Fruit fly (Drosophila melanogaster) whole organism, prepupa: ENCODE measurements around the gene ase.

ENCODE experiments used
- CG10631 ChIP-seq: fragments of 200-800 bp; sonication (Bioruptor generic); optimal IDR thresholded peaks from 2 replicates; lab custom pipeline; 2016; ENCODE audit warnings: missing biosample characterization, missing genetic modification characterization
- CG10669 ChIP-seq: fragments of 200-800 bp; sonication (Bioruptor generic); optimal IDR thresholded peaks from 3 replicates; lab custom pipeline; 2018; ENCODE audit warnings: missing biosample characterization, mild to moderate bottlenecking, missing genetic modification characterization, moderate library complexity
- CG11294 ChIP-seq: fragments of 200-800 bp; sonication (Bioruptor generic); IDR thresholded peaks from 2 replicates; pipeline ENCODE4 v1.3.6; 2022; ENCODE audit warnings: missing biosample characterization, missing genetic modification characterization
- CG11762 ChIP-seq: fragments of 200-800 bp; sonication (Bioruptor generic); optimal IDR thresholded peaks from 3 replicates; lab custom pipeline; 2016; ENCODE audit warnings: missing biosample characterization, missing genetic modification characterization; ENCODE audit not compliant: insufficient read depth
- CG15336 ChIP-seq: fragments of 200-800 bp; sonication (Bioruptor generic); IDR thresholded peaks from 2 replicates; pipeline ENCODE4 v1.3.6; 2022; ENCODE audit warnings: missing biosample characterization, missing genetic modification characterization
- CG1621 ChIP-seq: fragments of 200-800 bp; sonication (Bioruptor generic); optimal IDR thresholded peaks from 3 replicates; lab custom pipeline; 2018; ENCODE audit warnings: missing biosample characterization, mild to moderate bottlenecking, missing genetic modification characterization
- CG16779 ChIP-seq: fragments of 200-800 bp; sonication (Bioruptor generic); optimal IDR thresholded peaks from 3 replicates; lab custom pipeline; 2017; ENCODE audit warnings: missing biosample characterization, mild to moderate bottlenecking, missing genetic modification characterization
- CG3032 ChIP-seq: fragments of 200-800 bp; optimal IDR thresholded peaks from 2 replicates; lab custom pipeline; 2019; ENCODE audit warnings: missing biosample characterization, mild to moderate bottlenecking, missing genetic modification characterization, moderate library complexity
- CG31627 ChIP-seq: fragments of 200-800 bp; sonication (Bioruptor generic); optimal IDR thresholded peaks from 3 replicates; lab custom pipeline; 2016; ENCODE audit warnings: missing biosample characterization, missing genetic modification characterization
- CG32006 ChIP-seq: fragments of 200-800 bp; sonication (Bioruptor generic); optimal IDR thresholded peaks from 3 replicates; lab custom pipeline; 2017; ENCODE audit warnings: missing biosample characterization, mild to moderate bottlenecking, missing genetic modification characterization
- CG34406 ChIP-seq: fragments of 200-800 bp; sonication (Bioruptor generic); optimal IDR thresholded peaks from 3 replicates; lab custom pipeline; 2016; ENCODE audit warnings: missing biosample characterization, missing genetic modification characterization
- CG3919 ChIP-seq: fragments of 200-800 bp; sonication (Bioruptor generic); optimal IDR thresholded peaks from 3 replicates; lab custom pipeline; 2016; ENCODE audit warnings: missing biosample characterization, missing genetic modification characterization
- CG6163 ChIP-seq: fragments of 200-800 bp; sonication (Bioruptor generic); IDR thresholded peaks from 3 replicates; pipeline ENCODE4 v1.3.6; 2022; ENCODE audit warnings: missing biosample characterization, missing genetic modification characterization
- CG6276 ChIP-seq: fragments of 200-800 bp; sonication (Bioruptor generic); optimal IDR thresholded peaks from 2 replicates; lab custom pipeline; 2017; ENCODE audit warnings: missing biosample characterization, mild to moderate bottlenecking, missing genetic modification characterization
- CG6792 ChIP-seq: fragments of 200-800 bp; sonication (Bioruptor generic); optimal IDR thresholded peaks from 3 replicates; lab custom pipeline; 2016; ENCODE audit warnings: missing biosample characterization, missing genetic modification characterization
- CG6808 ChIP-seq: fragments of 200-800 bp; sonication (Bioruptor generic); optimal IDR thresholded peaks from 3 replicates; lab custom pipeline; 2017; ENCODE audit warnings: missing biosample characterization, missing genetic modification characterization, mild to moderate bottlenecking, moderate library complexity, missing genetic modification reagents
- CG6854 ChIP-seq: fragments of 200-800 bp; sonication (Bioruptor generic); optimal IDR thresholded peaks from 2 replicates; lab custom pipeline; 2017; ENCODE audit warnings: missing biosample characterization, mild to moderate bottlenecking, missing genetic modification characterization
- CG7368 ChIP-seq: fragments of 200-800 bp; sonication (Bioruptor generic); optimal IDR thresholded peaks from 3 replicates; lab custom pipeline; 2016; ENCODE audit warnings: missing biosample characterization, missing genetic modification characterization
- CG8319 ChIP-seq: fragments of 200-800 bp; sonication (Bioruptor generic); optimal IDR thresholded peaks from 3 replicates; lab custom pipeline; 2016; ENCODE audit warnings: missing biosample characterization, missing genetic modification characterization
- CG8632 ChIP-seq: fragments of 200-800 bp; sonication (Bioruptor generic); optimal IDR thresholded peaks from 3 replicates; lab custom pipeline; 2016; ENCODE audit warnings: missing biosample characterization, missing genetic modification characterization
- CG9139 ChIP-seq: fragments of 200-800 bp; sonication (Bioruptor generic); optimal IDR thresholded peaks from 3 replicates; lab custom pipeline; 2017; ENCODE audit warnings: missing biosample characterization, mild to moderate bottlenecking, missing genetic modification characterization
- Eip75B ChIP-seq: fragments of 200-800 bp; sonication (Bioruptor generic); optimal IDR thresholded peaks from 3 replicates; lab custom pipeline; 2016; ENCODE audit warnings: missing biosample characterization, missing genetic modification characterization
- Eip78C ChIP-seq: fragments of 200-800 bp; sonication (Bioruptor generic); peaks from one replicate; lab custom pipeline; 2016; ENCODE audit warnings: missing biosample characterization, missing genetic modification characterization
- Eip93F ChIP-seq: fragments of 200-800 bp; sonication (Bioruptor generic); optimal IDR thresholded peaks from 2 replicates; lab custom pipeline; 2016; ENCODE audit warnings: missing biosample characterization, mild to moderate bottlenecking, missing genetic modification characterization
- Ets21C ChIP-seq: fragments of 200-800 bp; sonication (Bioruptor generic); optimal IDR thresholded peaks from 3 replicates; lab custom pipeline; 2016; ENCODE audit warnings: missing biosample characterization, missing genetic modification characterization
- Gug ChIP-seq: fragments of 200-800 bp; sonication (Bioruptor generic); IDR thresholded peaks from 2 replicates; pipeline ENCODE4 v1.3.6; 2022; ENCODE audit warnings: missing biosample characterization, missing genetic modification characterization
- Hr38 ChIP-seq: sonication (Bioruptor generic); optimal IDR thresholded peaks from 2 replicates; lab custom pipeline; 2016; ENCODE audit warnings: missing biosample characterization, missing genetic modification characterization
- Hr39 ChIP-seq: fragments of 200-800 bp; sonication (Bioruptor generic); optimal IDR thresholded peaks from 2 replicates; lab custom pipeline; 2016; ENCODE audit warnings: missing biosample characterization, missing genetic modification characterization
- Hr4 ChIP-seq: fragments of 200-800 bp; sonication (Bioruptor generic); optimal IDR thresholded peaks from 3 replicates; lab custom pipeline; 2016; ENCODE audit warnings: missing biosample characterization, missing genetic modification characterization
- OdsH ChIP-seq: fragments of 200-800 bp; sonication (Bioruptor generic); optimal IDR thresholded peaks from 3 replicates; lab custom pipeline; 2016; ENCODE audit warnings: missing biosample characterization, missing genetic modification characterization
- Smox ChIP-seq: fragments of 200-800 bp; sonication (Bioruptor generic); optimal IDR thresholded peaks from 3 replicates; lab custom pipeline; 2016; ENCODE audit warnings: missing biosample characterization, missing genetic modification characterization
- Sox102F ChIP-seq: fragments of 200-800 bp; sonication (Bioruptor generic); optimal IDR thresholded peaks from 2 replicates; lab custom pipeline; 2016; ENCODE audit warnings: missing biosample characterization, mild to moderate bottlenecking, missing genetic modification characterization
- Sox14 ChIP-seq: fragments of 200-800 bp; sonication (Bioruptor generic); optimal IDR thresholded peaks from 3 replicates; lab custom pipeline; 2016; ENCODE audit warnings: missing biosample characterization, missing genetic modification characterization
- Sox15 ChIP-seq: fragments of 200-800 bp; sonication (Bioruptor generic); optimal IDR thresholded peaks from 3 replicates; lab custom pipeline; 2016; ENCODE audit warnings: missing biosample characterization, missing genetic modification characterization
- achi ChIP-seq: fragments of 200-800 bp; sonication (Bioruptor generic); optimal IDR thresholded peaks from 3 replicates; lab custom pipeline; 2016; ENCODE audit warnings: missing biosample characterization, missing genetic modification characterization
- acj6 ChIP-seq: fragments of 200-800 bp; sonication (Bioruptor generic); optimal IDR thresholded peaks from 3 replicates; lab custom pipeline; 2016; ENCODE audit warnings: missing biosample characterization, missing genetic modification characterization
- cyc ChIP-seq: fragments of 200-800 bp; sonication (Bioruptor generic); optimal IDR thresholded peaks from 3 replicates; lab custom pipeline; 2016; ENCODE audit warnings: missing biosample characterization, missing genetic modification characterization
- dac ChIP-seq: fragments of 200-800 bp; sonication (Bioruptor generic); optimal IDR thresholded peaks from 2 replicates; lab custom pipeline; 2017; ENCODE audit warnings: missing biosample characterization, mild to moderate bottlenecking, missing genetic modification characterization
- dsx ChIP-seq: fragments of 200-800 bp; optimal IDR thresholded peaks from 3 replicates; lab custom pipeline; 2019; ENCODE audit warnings: missing biosample characterization, mild to moderate bottlenecking, missing genetic modification characterization, moderate library complexity; ENCODE audit not compliant: poor library complexity, severe bottlenecking
- eg ChIP-seq: fragments of 200-800 bp; sonication (Bioruptor generic); IDR thresholded peaks from 3 replicates; pipeline ENCODE4 v1.3.6; 2022; ENCODE audit warnings: missing biosample characterization, missing genetic modification characterization
- esn ChIP-seq: fragments of 200-800 bp; sonication (Bioruptor generic); optimal IDR thresholded peaks from 2 replicates; lab custom pipeline; 2016; ENCODE audit warnings: missing biosample characterization, mild to moderate bottlenecking, missing genetic modification characterization, moderate library complexity
- fd59A ChIP-seq: fragments of 200-800 bp; sonication (Bioruptor generic); optimal IDR thresholded peaks from 2 replicates; lab custom pipeline; 2017; ENCODE audit warnings: missing biosample characterization, mild to moderate bottlenecking, missing genetic modification characterization, missing genetic modification reagents
- fd85E ChIP-seq: fragments of 200-800 bp; sonication (Bioruptor generic); optimal IDR thresholded peaks from 3 replicates; lab custom pipeline; 2016; ENCODE audit warnings: missing biosample characterization, missing genetic modification characterization
- fkh ChIP-seq: fragments of 200-800 bp; sonication (Bioruptor generic); optimal IDR thresholded peaks from 3 replicates; lab custom pipeline; 2017; ENCODE audit warnings: missing biosample characterization, mild to moderate bottlenecking, missing genetic modification characterization, moderate library complexity
- lz ChIP-seq: fragments of 200-800 bp; sonication (Bioruptor generic); optimal IDR thresholded peaks from 3 replicates; lab custom pipeline; 2016; ENCODE audit warnings: missing biosample characterization, missing genetic modification characterization
- pdm3 ChIP-seq: fragments of 200-800 bp; sonication (Bioruptor generic); optimal IDR thresholded peaks from 3 replicates; lab custom pipeline; 2016; ENCODE audit warnings: missing biosample characterization, missing genetic modification characterization
- salr ChIP-seq, 2 experiments: fragments of 200-800 bp; sonication (Bioruptor generic); optimal IDR thresholded peaks; 3 replicates each; lab custom pipeline; 2016 to 2018; ENCODE audit warnings: missing biosample characterization in 2 of 2, missing genetic modification characterization in 2 of 2, mild to moderate bottlenecking in 1 of 2
- spab ChIP-seq: fragments of 200-800 bp; sonication (Bioruptor generic); optimal IDR thresholded peaks from 2 replicates; lab custom pipeline; 2017; ENCODE audit warnings: missing biosample characterization, mild to moderate bottlenecking, missing genetic modification characterization, missing genetic modification reagents
- ss ChIP-seq, 2 experiments: fragments of 200-800 bp; sonication (Bioruptor generic); optimal IDR thresholded peaks; 2 replicates in 1 of 2; 3 replicates in 1 of 2; lab custom pipeline; 2017 to 2018; ENCODE audit warnings: mild to moderate bottlenecking in 2 of 2, missing biosample characterization in 2 of 2, missing genetic modification characterization in 2 of 2, moderate library complexity in 1 of 2
- svp ChIP-seq: fragments of 200-800 bp; sonication (Bioruptor generic); peaks from one replicate; lab custom pipeline; 2016; ENCODE audit warnings: missing biosample characterization, missing genetic modification characterization
- topi ChIP-seq: fragments of 200-800 bp; sonication (Bioruptor generic); optimal IDR thresholded peaks from 3 replicates; lab custom pipeline; 2016; ENCODE audit warnings: missing biosample characterization, missing genetic modification characterization
- vri ChIP-seq: fragments of 200-800 bp; sonication (Bioruptor generic); optimal IDR thresholded peaks from 3 replicates; lab custom pipeline; 2016; ENCODE audit warnings: missing biosample characterization, mild to moderate bottlenecking, missing genetic modification characterization

ase gene

DNA sequence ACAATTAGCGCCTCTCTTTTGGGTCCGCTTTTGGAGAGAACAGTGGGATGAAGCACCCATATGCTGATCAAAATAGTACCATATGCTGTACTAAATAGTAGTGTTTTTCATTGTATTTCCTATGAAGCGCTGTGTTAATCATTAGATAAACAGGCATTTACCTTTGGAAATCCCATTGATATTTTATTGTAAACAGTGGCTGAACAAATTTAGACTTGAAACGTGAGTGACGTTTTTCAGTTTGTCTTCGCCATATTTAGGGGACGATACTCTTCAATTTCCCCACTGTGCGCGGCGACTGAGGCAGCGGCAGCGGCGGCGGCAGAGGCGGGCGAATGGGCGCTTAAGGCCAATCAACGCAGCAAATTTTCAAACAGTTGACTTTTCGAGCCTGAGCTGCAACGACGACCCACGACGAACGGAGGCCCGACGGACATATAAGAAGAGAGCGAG is 39.1 kb downstream of the ase start:
- TF ChIP-seq CG8632 (peak; percentile 59), cyc (GFP tag; lab: Kevin White, UChicago) (peak; percentile 70), CG15336 (GFP tag; lab: Robert Waterston, UW) (peak; percentile 82), CG34406 (GFP tag; lab: Kevin White, UChicago) (peak; percentile 64), CG6276 (peak; percentile 86), Hr4 (peak; percentile 84), Eip75B (no peak), CG3032 (tag; lab: Kevin White, UChicago) (peak; percentile 71), vri (GFP tag; lab: Kevin White, UChicago) (peak; percentile 65), CG7368 (peak; percentile 46), fd59A (GFP tag; lab: Kevin White, UChicago) (peak; percentile 62), dsx (GFP tag; lab: Kevin White, UChicago) (peak; percentile 70), CG6163 (GFP tag; lab: Robert Waterston, UW) (peak; percentile 60; the same call in 2 of the 3 replicates), CG6808 (peak; percentile 71), dac (GFP tag; lab: Kevin White, UChicago) (peak; percentile 74), acj6 (peak; percentile 68), Sox102F (GFP tag; lab: Kevin White, UChicago) (no peak), CG11762 (peak; percentile 42), Hr38 (no peak), svp (peak; percentile 90), CG16779 (peak; percentile 41), CG9139 (GFP tag; lab: Kevin White, UChicago) (no peak), esn (GFP tag; lab: Kevin White, UChicago) (peak; percentile 73), Sox15 (GFP tag; lab: Kevin White, UChicago) (peak; percentile 53), CG1621 (no peak), topi (GFP tag; lab: Kevin White, UChicago) (peak; percentile 79), fkh (GFP tag; lab: Kevin White, UChicago) (peak; percentile 90), Smox (GFP tag; lab: Kevin White, UChicago) (no peak), lz (GFP tag; lab: Kevin White, UChicago) (peak; percentile 72), spab (GFP tag; lab: Kevin White, UChicago) (peak; percentile 50), CG6854 (GFP tag; lab: Kevin White, UChicago) (peak; percentile 7), achi (GFP tag; lab: Kevin White, UChicago) (peak; percentile 68), CG10631 (GFP tag; lab: Kevin White, UChicago) (peak; percentile 51), ss (GFP tag; optimal IDR thresholded peaks at IDR 0.05; lab: Kevin White, UChicago) (peak; percentile 14 to 63), CG10669 (GFP tag; lab: Kevin White, UChicago) (peak; percentile 74), OdsH (GFP tag; lab: Kevin White, UChicago) (no peak), CG31627 (GFP tag; lab: Kevin White, UChicago) (peak; percentile 67), Gug (GFP tag; lab: Robert Waterston, UW) (peak; percentile 59; the same call in 1 of the 2 replicates), Hr39 (GFP tag; lab: Kevin White, UChicago) (no peak), fd85E (GFP tag; lab: Kevin White, UChicago) (peak; percentile 3), Sox14 (GFP tag; lab: Kevin White, UChicago) (peak; percentile 79), pdm3 (GFP tag; lab: Kevin White, UChicago) (no peak), Eip78C (GFP tag; lab: Kevin White, UChicago) (peak; percentile 95), salr (GFP tag; optimal IDR thresholded peaks at IDR 0.05; lab: Kevin White, UChicago) (peak in 1 of 2 experiments; percentile 24), Eip93F (GFP tag; lab: Kevin White, UChicago) (peak; percentile 4), CG11294 (GFP tag; lab: Robert Waterston, UW) (peak; percentile 71; the same call in 1 of the 2 replicates), CG6792 (GFP tag; lab: Kevin White, UChicago) (peak; percentile 64), eg (GFP tag; lab: Robert Waterston, UW) (peak; percentile 80), CG3919 (no peak), CG32006 (GFP tag; lab: Kevin White, UChicago) (peak; percentile 90), Ets21C (GFP tag; lab: Kevin White, UChicago) (peak; percentile 70), CG8319 (GFP tag; lab: Kevin White, UChicago) (peak; percentile 50)
